Worm (Caenorhabditis elegans): ENCODE data around the gene T22D1.5.

- TF ChIP-seq ceh-36 (tag; optimal IDR thresholded peaks at IDR 0.05) (no peak), ama-1 (optimal IDR thresholded peaks at IDR 0.05) (no peak), tra-4 (tag; optimal IDR thresholded peaks at IDR 0.05) (no peak), flt-1 (GFP tag; IDR thresholded peaks at IDR 0.05) (no peak), pes-1 (GFP tag; IDR thresholded peaks at IDR 0.05) (no peak)
Measured at ce11 chrIV:6880415-6880814, 23.3 kb upstream of the T22D1.5 start.

All from whole organism, early embryonic.